Fruit fly (Drosophila melanogaster): ENCODE measurements around the gene mura.
A peak's percentile ranks its signal among the peaks of the same experiment; 100 is the strongest.

The mura gene

dm6 chr3R:9515860-9516344 is 35.7 kb downstream of the mura start, which contains the start of the genes mRpL47, CG8176 and Kdm3 (continued):
- TF ChIP-seq CG10209 (GFP tag; optimal IDR thresholded peaks at IDR 0.05), result peak; percentile 15
- peak; percentile 61 for TF ChIP-seq Bteb2 (GFP tag; optimal IDR thresholded peaks at IDR 0.05)
- TF ChIP-seq ttk (GFP tag; IDR thresholded peaks at IDR 0.05), result no peak
- TF ChIP-seq CG17385 (GFP tag; optimal IDR thresholded peaks at IDR 0.05), result peak; percentile 13
- TF ChIP-seq CG31365 (tag; optimal IDR thresholded peaks at IDR 0.05), result no peak
- TF ChIP-seq CG5245 (GFP tag; optimal IDR thresholded peaks at IDR 0.05), result peak; percentile 37
- peak; percentile 35 for TF ChIP-seq ems (GFP tag; optimal IDR thresholded peaks at IDR 0.05)
- TF ChIP-seq HmgZ (tag; optimal IDR thresholded peaks at IDR 0.05), result peak; percentile 95
- TF ChIP-seq CG18619 (GFP tag; optimal IDR thresholded peaks at IDR 0.05), result peak; percentile 2
- TF ChIP-seq CG18599 (GFP tag; optimal IDR thresholded peaks at IDR 0.05), result peak; percentile 55
- no peak for TF ChIP-seq sim (GFP tag; IDR thresholded peaks at IDR 0.05)
- peak; percentile 56 for TF ChIP-seq eyg (GFP tag; optimal IDR thresholded peaks at IDR 0.05)
- peak; percentile 44 for TF ChIP-seq Atf3 (GFP tag; optimal IDR thresholded peaks at IDR 0.05)
- TF ChIP-seq tap (tag; optimal IDR thresholded peaks at IDR 0.05), result peak; percentile 24
- no peak for TF ChIP-seq CG17568 (GFP tag; optimal IDR thresholded peaks at IDR 0.05)
- TF ChIP-seq CG2875 (GFP tag; optimal IDR thresholded peaks at IDR 0.05), result no peak
- TF ChIP-seq pnt (GFP tag; optimal IDR thresholded peaks at IDR 0.05), result peak; percentile 76
- peak; percentile 87 for TF ChIP-seq phol (tag; optimal IDR thresholded peaks at IDR 0.05)
- TF ChIP-seq CG13624 (GFP tag; optimal IDR thresholded peaks at IDR 0.05), result peak; percentile 77
- peak; percentile 54 for TF ChIP-seq CG8478 (optimal IDR thresholded peaks at IDR 0.05)
- peak; percentile 66 for TF ChIP-seq Dek (tag; optimal IDR thresholded peaks at IDR 0.05)
- peak; percentile 25 for TF ChIP-seq CG12104 (GFP tag; optimal IDR thresholded peaks at IDR 0.05)
- no peak for TF ChIP-seq CG9932 (GFP tag; IDR thresholded peaks at IDR 0.05)
- peak; percentile 87 for TF ChIP-seq sd (tag; optimal IDR thresholded peaks at IDR 0.05)
- peak; percentile 79 for TF ChIP-seq pum (GFP tag; optimal IDR thresholded peaks at IDR 0.05)
- peak; percentile 31 for TF ChIP-seq CG1233 (GFP tag; optimal IDR thresholded peaks at IDR 0.05)
- TF ChIP-seq maf-S (GFP tag; optimal IDR thresholded peaks at IDR 0.05), result peak; percentile 54
- peak; percentile 62 for TF ChIP-seq CoRest (tag; optimal IDR thresholded peaks at IDR 0.05)
- peak; percentile 49 for TF ChIP-seq CG13424 (tag; optimal IDR thresholded peaks at IDR 0.05)
- TF ChIP-seq CG9876 (GFP tag; optimal IDR thresholded peaks at IDR 0.05), result peak; percentile 86
- no peak for TF ChIP-seq tll (GFP tag; optimal IDR thresholded peaks at IDR 0.05)
- TF ChIP-seq bbx (GFP tag; IDR thresholded peaks at IDR 0.05; ENCODE audit: partially characterized antibody), result no peak
- peak; percentile 96 for TF ChIP-seq Ets65A (GFP tag)
- TF ChIP-seq psq (GFP tag; optimal IDR thresholded peaks at IDR 0.05), result peak; percentile 28
- TF ChIP-seq CG9817 (tag; optimal IDR thresholded peaks at IDR 0.05), result peak; percentile 58
- peak; percentile 91 for TF ChIP-seq MESR4 (GFP tag; optimal IDR thresholded peaks at IDR 0.05)
- peak; percentile 89 for TF ChIP-seq CG2120 (GFP tag; optimal IDR thresholded peaks at IDR 0.05)
- TF ChIP-seq CG18262 (tag; optimal IDR thresholded peaks at IDR 0.05), result peak; percentile 43
- peak; percentile 69 for TF ChIP-seq luna (GFP tag; optimal IDR thresholded peaks at IDR 0.05)
- peak; percentile 100 for TF ChIP-seq pzg (GFP tag; optimal IDR thresholded peaks at IDR 0.05)
- peak; percentile 71 for TF ChIP-seq CG13123 (GFP tag; optimal IDR thresholded peaks at IDR 0.05)
- TF ChIP-seq az2 (GFP tag; optimal IDR thresholded peaks at IDR 0.05), result peak; percentile 31
- TF ChIP-seq CG17186 (GFP tag; optimal IDR thresholded peaks at IDR 0.05), result peak; percentile 97
- TF ChIP-seq B-H2 (GFP tag; optimal IDR thresholded peaks at IDR 0.05), result peak; percentile 86
- TF ChIP-seq CG1647 (GFP tag; optimal IDR thresholded peaks at IDR 0.05), result peak; percentile 86
- TF ChIP-seq sug (tag; optimal IDR thresholded peaks at IDR 0.05), result peak; percentile 74
- peak; percentile 97 for TF ChIP-seq Abd-B (GFP tag; optimal IDR thresholded peaks at IDR 0.05)
- TF ChIP-seq Lim3 (GFP tag; IDR thresholded peaks at IDR 0.05), result no peak
- no peak for TF ChIP-seq sisA (GFP tag; IDR thresholded peaks at IDR 0.05)
- peak; percentile 37 for TF ChIP-seq ewg (GFP tag; optimal IDR thresholded peaks at IDR 0.05)
- TF ChIP-seq CG10321 (GFP tag; IDR thresholded peaks at IDR 0.05), result no peak
